Worm (Caenorhabditis elegans): ENCODE results near the gene D2045.5.

Gene D2045.5

ce11 chrIII:10464455-10464854 lies 5.0 kb downstream of the D2045.5 start:
- TF ChIP-seq lin-11 (tag; optimal IDR thresholded peaks at IDR 0.05) (no peak), ceh-34 (tag; optimal IDR thresholded peaks at IDR 0.05) (no peak), hlh-6 (tag; optimal IDR thresholded peaks at IDR 0.05) (no peak), pax-1 (tag; optimal IDR thresholded peaks at IDR 0.05) (no peak)

DNA sequence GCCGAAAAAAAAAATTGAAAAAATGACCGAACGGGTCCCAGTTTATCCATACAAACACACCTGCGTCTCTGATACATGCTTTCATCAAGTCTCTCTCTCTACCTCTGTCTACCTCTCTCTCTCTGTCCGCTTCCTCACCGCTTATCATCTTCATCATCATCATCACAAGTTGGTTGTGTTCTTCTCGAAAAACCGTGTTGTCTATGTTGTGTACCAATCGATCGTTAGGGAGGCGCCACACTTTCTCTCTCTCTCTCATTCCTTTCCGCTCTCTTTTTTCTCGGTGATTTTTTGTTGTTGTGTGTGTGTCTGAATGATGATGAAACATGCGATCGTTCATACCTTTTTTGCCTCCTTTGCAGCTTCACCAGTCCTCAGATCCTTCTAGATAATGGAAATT lies 5.8 kb downstream of the D2045.5 start:
- TF ChIP-seq ceh-18 (tag; optimal IDR thresholded peaks at IDR 0.05) (peak; percentile 8), mec-3 (tag; optimal IDR thresholded peaks at IDR 0.05; ENCODE audit: borderline replicate concordance) (no peak), nfya-1 (tag; optimal IDR thresholded peaks at IDR 0.05) (peak; percentile 31), ceh-31 (tag; optimal IDR thresholded peaks at IDR 0.05) (no peak)

- TF ChIP-seq fax-1 (tag; optimal IDR thresholded peaks at IDR 0.05) (no peak), tbx-2 (tag; optimal IDR thresholded peaks at IDR 0.05) (no peak), pat-9 (tag; optimal IDR thresholded peaks at IDR 0.05) (no peak)
Measured at ce11 chrIII:10462935-10463548, 6.4 kb downstream of the D2045.5 start.

DNA sequence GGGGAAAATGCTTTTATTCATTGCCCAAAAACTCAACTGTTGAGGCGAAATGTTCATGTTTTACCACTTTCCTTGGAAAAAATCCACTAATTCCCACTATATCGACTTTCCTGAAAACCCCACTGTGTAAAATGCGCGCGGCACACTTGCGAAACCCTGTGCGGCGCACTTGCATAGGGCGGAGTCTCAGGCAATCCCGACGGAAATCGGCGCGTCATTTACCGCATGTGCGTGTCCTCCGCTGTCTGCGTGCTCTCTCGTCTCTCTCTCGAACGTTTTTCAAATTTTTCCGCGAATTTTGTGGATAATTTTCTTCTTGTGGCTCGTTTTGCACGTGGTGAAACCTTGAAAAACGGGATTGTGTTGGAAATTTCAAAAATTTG lies 8.3 kb downstream of the D2045.5 start, which contains the start of gene atx-2:
Gene atx-2 (plus strand): TSS at position 226 of the 383 bp plus-strand sequence.
- TF ChIP-seq pros-1 (tag; optimal IDR thresholded peaks at IDR 0.05) (peak; percentile 22), K09A11.1 (tag; optimal IDR thresholded peaks at IDR 0.05; ENCODE audit: insufficient read depth) (peak; percentile 98), hlh-15 (tag; optimal IDR thresholded peaks at IDR 0.05) (peak; percentile 96), unc-55 (GFP tag; optimal IDR thresholded peaks at IDR 0.05) (peak; percentile 48), mec-3 (tag; optimal IDR thresholded peaks at IDR 0.05; ENCODE audit: borderline replicate concordance) (peak; percentile 96), ceh-2 (tag; optimal IDR thresholded peaks at IDR 0.05) (peak; percentile 97), ceh-6 (GFP tag; optimal IDR thresholded peaks at IDR 0.05) (peak; percentile 97), nhr-232 (tag; optimal IDR thresholded peaks at IDR 0.05) (peak; percentile 96), che-1 (tag; optimal IDR thresholded peaks at IDR 0.05) (peak; percentile 93), ahr-1 (tag; optimal IDR thresholded peaks at IDR 0.05) (peak; percentile 99), ceh-34 (tag; optimal IDR thresholded peaks at IDR 0.05) (peak; percentile 99), ceh-45 (GFP tag; IDR thresholded peaks at IDR 0.05) (peak; percentile 99), odd-2 (tag; optimal IDR thresholded peaks at IDR 0.05) (peak; percentile 92), hlh-8 (tag; optimal IDR thresholded peaks at IDR 0.05) (peak; percentile 99), unc-42 (tag; optimal IDR thresholded peaks at IDR 0.05) (peak; percentile 84), zip-5 (tag; optimal IDR thresholded peaks at IDR 0.05) (peak; percentile 95), pha-2 (tag; optimal IDR thresholded peaks at IDR 0.05) (peak; percentile 97), C08G9.2 (tag; optimal IDR thresholded peaks at IDR 0.05) (peak; percentile 95), sox-4 (tag; optimal IDR thresholded peaks at IDR 0.05) (peak; percentile 99), tbx-2 (tag; optimal IDR thresholded peaks at IDR 0.05) (peak; percentile 99), ceh-18 (tag; optimal IDR thresholded peaks at IDR 0.05) (peak; percentile 94), npax-4 (tag; optimal IDR thresholded peaks at IDR 0.05) (peak; percentile 89), ceh-22 (tag; optimal IDR thresholded peaks at IDR 0.05) (peak; percentile 98), ceh-9 (tag; optimal IDR thresholded peaks at IDR 0.05) (peak; percentile 87), ceh-48 (tag; optimal IDR thresholded peaks at IDR 0.05) (peak; percentile 97), pax-1 (tag; optimal IDR thresholded peaks at IDR 0.05) (no peak), gmeb-2 (tag; optimal IDR thresholded peaks at IDR 0.05) (peak; percentile 98), dve-1 (tag; optimal IDR thresholded peaks at IDR 0.05) (peak; percentile 78), ceh-14 (tag; optimal IDR thresholded peaks at IDR 0.05) (peak; percentile 99), fkh-6 (tag; optimal IDR thresholded peaks at IDR 0.05) (peak; percentile 95), ama-1 (optimal IDR thresholded peaks at IDR 0.05) (no peak), ztf-16 (tag; optimal IDR thresholded peaks at IDR 0.05) (peak; percentile 98), C38D4.7 (GFP tag; optimal IDR thresholded peaks at IDR 0.05) (peak; percentile 95), F13H6.1 (tag; optimal IDR thresholded peaks at IDR 0.05) (peak; percentile 97), nfya-1 (tag; optimal IDR thresholded peaks at IDR 0.05) (peak; percentile 98), ets-4 (tag; optimal IDR thresholded peaks at IDR 0.05) (peak; percentile 86), unc-3 (GFP tag; conservative IDR thresholded peaks at IDR 0.05) (peak; percentile 98), unc-3 (tag; optimal IDR thresholded peaks at IDR 0.05) (peak; percentile 99), pha-4 (tag; optimal IDR thresholded peaks at IDR 0.05) (no peak), lin-11 (tag; optimal IDR thresholded peaks at IDR 0.05) (peak; percentile 94), rnt-1 (tag; optimal IDR thresholded peaks at IDR 0.05) (peak; percentile 99), unc-86 (tag; optimal IDR thresholded peaks at IDR 0.05) (peak; percentile 98)

All from whole organism, late embryonic.